Worm (Caenorhabditis elegans): ENCODE data around the gene C25G6.1.

- TF ChIP-seq hlh-11 (tag; optimal IDR thresholded peaks at IDR 0.05) (no peak), mdt-29 (GFP tag; IDR thresholded peaks at IDR 0.05) (no peak), R02D3.7 (tag; optimal IDR thresholded peaks at IDR 0.05) (no peak), rbr-2 (tag; optimal IDR thresholded peaks at IDR 0.05) (no peak), ztf-11 (tag; optimal IDR thresholded peaks at IDR 0.05) (no peak), ceh-82 (tag; optimal IDR thresholded peaks at IDR 0.05) (no peak), fkh-10 (GFP tag; optimal IDR thresholded peaks at IDR 0.05) (no peak), nhr-6 (tag; optimal IDR thresholded peaks at IDR 0.05) (no peak), nhr-10 (tag; optimal IDR thresholded peaks at IDR 0.05) (no peak)
These were observed 15.2 kb upstream of the C25G6.1 start, which contains the start of gene npr-11 for ce11 chrX:1255547-1255946.

Data from whole organism, L4 larva.